Fruit fly (Drosophila melanogaster): ENCODE results near the gene Taf13.

Gene Taf13

DNA sequence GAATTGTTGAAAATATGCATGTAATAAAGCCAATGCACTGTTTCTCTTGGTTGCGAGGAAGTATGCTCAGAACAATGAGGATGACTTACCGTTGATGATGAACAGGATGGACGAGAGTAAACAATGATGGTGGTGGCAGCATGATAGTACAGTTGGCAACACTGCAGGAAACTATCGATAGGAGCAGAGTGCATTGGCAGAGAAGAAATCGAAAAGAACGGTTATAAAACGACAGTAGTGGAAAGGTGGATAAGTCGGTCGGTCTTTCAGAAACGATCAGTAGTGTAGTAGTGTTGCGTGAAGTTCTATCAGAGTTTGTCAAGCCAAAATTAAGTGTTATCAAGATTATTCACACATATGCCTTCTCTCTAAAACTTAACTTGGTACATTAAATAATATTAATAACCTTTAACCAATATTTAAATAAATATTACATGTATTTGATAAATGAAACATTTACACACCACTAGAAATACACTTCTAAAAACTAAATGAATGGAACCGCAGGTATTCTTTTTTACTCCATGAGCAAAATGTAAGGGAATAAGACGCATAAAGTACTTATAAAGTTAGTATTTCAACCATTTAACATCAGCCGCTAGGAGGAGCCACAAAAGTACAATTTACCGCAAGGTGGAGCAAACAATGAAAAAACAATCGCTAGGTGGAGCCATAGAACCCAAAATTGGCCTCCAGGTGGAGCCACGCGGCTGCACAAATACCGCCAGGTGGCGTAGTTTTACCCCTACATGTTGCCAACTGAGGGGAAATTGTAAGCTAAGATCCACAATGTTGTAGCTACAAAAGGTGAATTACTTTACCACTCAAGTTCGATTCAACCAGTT, 27.0 kb upstream of the Taf13 start (continued):
- TF ChIP-seq Kr (GFP tag; optimal IDR thresholded peaks at IDR 0.05) (no peak), PHDP (tag; optimal IDR thresholded peaks at IDR 0.05) (peak; percentile 67), unc-4 (GFP tag; IDR thresholded peaks at IDR 0.05; ENCODE audit: partially characterized antibody) (peak; percentile 60), CG11504 (tag; optimal IDR thresholded peaks at IDR 0.05) (peak; percentile 100), insv (GFP tag; optimal IDR thresholded peaks at IDR 0.05) (no peak), ERR (GFP tag; optimal IDR thresholded peaks at IDR 0.05) (peak; percentile 59), salm (tag; optimal IDR thresholded peaks at IDR 0.05) (no peak), grn (GFP tag; optimal IDR thresholded peaks at IDR 0.05) (peak; percentile 41), CG12659 (GFP tag; optimal IDR thresholded peaks at IDR 0.05) (peak; percentile 60), br (optimal IDR thresholded peaks at IDR 0.05) (no peak), CG8765 (GFP tag; IDR thresholded peaks at IDR 0.05) (peak; percentile 85), CG6791 (GFP tag; IDR thresholded peaks at IDR 0.05; ENCODE audit: partially characterized antibody) (peak; percentile 79), eve (GFP tag; optimal IDR thresholded peaks at IDR 0.05) (peak in 1 of 2 experiments; percentile 89), vfl (GFP tag; optimal IDR thresholded peaks at IDR 0.05) (peak; percentile 49), CG10209 (GFP tag; optimal IDR thresholded peaks at IDR 0.05) (peak; percentile 78), B-H2 (GFP tag; optimal IDR thresholded peaks at IDR 0.05) (peak; percentile 82), zfh2 (GFP tag; optimal IDR thresholded peaks at IDR 0.05) (peak; percentile 62), grau (tag; optimal IDR thresholded peaks at IDR 0.05) (peak; percentile 80), nmo (GFP tag; optimal IDR thresholded peaks at IDR 0.05) (peak; percentile 81), sr (GFP tag; IDR thresholded peaks at IDR 0.05) (peak; percentile 81), Bgb (GFP tag; IDR thresholded peaks at IDR 0.05; ENCODE audit: partially characterized antibody) (peak; percentile 64), Mad (GFP tag; optimal IDR thresholded peaks at IDR 0.05) (peak; percentile 76), CG13894 (tag; optimal IDR thresholded peaks at IDR 0.05) (peak; percentile 61), gcm2 (GFP tag; optimal IDR thresholded peaks at IDR 0.05) (peak; percentile 88), CG2120 (GFP tag; optimal IDR thresholded peaks at IDR 0.05) (peak; percentile 93), CG14441 (GFP tag; IDR thresholded peaks at IDR 0.05) (peak; percentile 94), CG2116 (GFP tag; optimal IDR thresholded peaks at IDR 0.05) (peak; percentile 64), croc (GFP tag; conservative IDR thresholded peaks at IDR 0.05) (peak; percentile 84; the same call in 2 of the 3 replicates), gcm (GFP tag; optimal IDR thresholded peaks at IDR 0.05) (no peak), toy (GFP tag; IDR thresholded peaks at IDR 0.05) (peak; percentile 22; the same call in 1 of the 2 replicates), HLH54F (GFP tag; optimal IDR thresholded peaks at IDR 0.05) (peak; percentile 87), CG1529 (GFP tag; optimal IDR thresholded peaks at IDR 0.05) (peak; percentile 9), abd-A (tag; optimal IDR thresholded peaks at IDR 0.05) (no peak), zfh1 (GFP tag; IDR thresholded peaks at IDR 0.05) (peak; percentile 96), Hr78 (GFP tag; optimal IDR thresholded peaks at IDR 0.05) (no peak), ato (GFP tag; IDR thresholded peaks at IDR 0.05; ENCODE audit: partially characterized antibody) (peak; percentile 73), Hsf (GFP tag; optimal IDR thresholded peaks at IDR 0.05) (peak; percentile 96), CG15601 (tag; optimal IDR thresholded peaks at IDR 0.05) (peak; percentile 64), CG4820 (GFP tag; optimal IDR thresholded peaks at IDR 0.05) (peak; percentile 87), corto (GFP tag; optimal IDR thresholded peaks at IDR 0.05) (no peak), CG16779 (GFP tag; IDR thresholded peaks at IDR 0.05) (peak; percentile 91), CG1603 (tag; optimal IDR thresholded peaks at IDR 0.05) (peak; percentile 90), CG10366 (GFP tag; IDR thresholded peaks at IDR 0.05) (peak; percentile 90), ac (GFP tag; optimal IDR thresholded peaks at IDR 0.05) (peak; percentile 0), CG2202 (tag; optimal IDR thresholded peaks at IDR 0.05) (peak; percentile 47), CG31365 (tag; optimal IDR thresholded peaks at IDR 0.05) (peak; percentile 14), Oaz (GFP tag; IDR thresholded peaks at IDR 0.05) (peak; percentile 85), Sox100B (GFP tag; optimal IDR thresholded peaks at IDR 0.05) (peak; percentile 57)
